Worm (Caenorhabditis elegans): Measurements from ENCODE around the gene nlp-82.

ce11 chrII:9272942-9273341, 18.9 kb upstream of the nlp-82 start, which contains the start of gene C01G6.4:
- TF ChIP-seq dao-5 (tag; optimal IDR thresholded peaks at IDR 0.05), result no peak
- TF ChIP-seq W03F9.2 (tag; optimal IDR thresholded peaks at IDR 0.05), result no peak
- TF ChIP-seq him-1 (tag; optimal IDR thresholded peaks at IDR 0.05), result no peak
